Worm (Caenorhabditis elegans) whole organism, L4 larva: ENCODE data around the gene B0024.4.

Experiments used
- F26F4.8 ChIP-seq: fragments of 200-800 bp; sonication (Bioruptor generic); conservative IDR thresholded peaks from 2 replicates; pipeline ENCODE4 v1.3.6; 2022; ENCODE audit warnings: missing genetic modification characterization, missing compliant biosample characterization
- F49E8.2 ChIP-seq: sonication (generic microtip); optimal IDR thresholded peaks from 2 replicates; lab custom pipeline; 2016; ENCODE audit warnings: missing compliant biosample characterization, mild to moderate bottlenecking, missing genetic modification characterization, borderline replicate concordance
- duxl-1 ChIP-seq: sonication (generic microtip); optimal IDR thresholded peaks from 2 replicates; lab custom pipeline; 2016; ENCODE audit warnings: mild to moderate bottlenecking, missing genetic modification characterization, moderate library complexity, missing compliant biosample characterization; ENCODE audit not compliant: poor library complexity
- dve-1 ChIP-seq: sonication (generic microtip); optimal IDR thresholded peaks from 2 replicates; lab custom pipeline; 2017; ENCODE audit warnings: antibody characterized with exemption, mild to moderate bottlenecking, missing genetic modification characterization, missing compliant biosample characterization; ENCODE audit not compliant: insufficient read depth
- egl-27 ChIP-seq: sonication (generic microtip); optimal IDR thresholded peaks from 3 replicates; lab custom pipeline; 2017; ENCODE audit warnings: missing biosample characterization, missing genetic modification reagents, missing genetic modification characterization
- fkh-10 ChIP-seq: fragments of 150-350 bp; optimal IDR thresholded peaks from 2 replicates; lab custom pipeline; 2014; ENCODE audit warnings: missing biosample characterization, missing genetic modification reagents, missing genetic modification characterization
- lin-29 ChIP-seq: fragments of 200-800 bp; sonication (Bioruptor generic); IDR thresholded peaks from 2 replicates; pipeline ENCODE4 v1.3.6; 2022; ENCODE audit warnings: missing genetic modification reagents, missing genetic modification characterization, missing compliant biosample characterization
- lsy-2 ChIP-seq, 2 experiments: fragments of 150-350 bp in 1 of 2; sonication (generic microtip) in 1 of 2; optimal IDR thresholded peaks; 2 replicates each; lab custom pipeline; 2014 to 2017; ENCODE audit warnings: missing biosample characterization in 2 of 2, missing genetic modification characterization in 2 of 2
- mdl-1 ChIP-seq, 2 experiments: fragments of 150-350 bp in 1 of 2; sonication (generic microtip) in 1 of 2; optimal IDR thresholded peaks; 2 replicates each; lab custom pipeline; 2014 to 2017; ENCODE audit warnings: missing biosample characterization in 2 of 2, missing genetic modification characterization in 2 of 2
- nhr-28 ChIP-seq: fragments of 150-350 bp; optimal IDR thresholded peaks from 2 replicates; lab custom pipeline; 2014; ENCODE audit warnings: missing biosample characterization, missing genetic modification characterization
- nhr-76 ChIP-seq: fragments of 150-350 bp; optimal IDR thresholded peaks from 2 replicates; lab custom pipeline; 2014; ENCODE audit warnings: missing biosample characterization, missing genetic modification characterization
- saeg-2 ChIP-seq: fragments of 200-800 bp; sonication (Bioruptor generic); IDR thresholded peaks from 2 replicates; pipeline ENCODE4 v1.3.6; 2022; ENCODE audit warnings: missing genetic modification reagents, missing genetic modification characterization, missing compliant biosample characterization
- snpc-4 ChIP-seq: fragments of 150-350 bp; optimal IDR thresholded peaks from 2 replicates; lab custom pipeline; 2014; ENCODE audit warnings: missing biosample characterization, missing genetic modification characterization
- unc-39 ChIP-seq: sonication (generic microtip); optimal IDR thresholded peaks from 2 replicates; lab custom pipeline; 2017; ENCODE audit warnings: missing biosample characterization, missing genetic modification characterization

DNA sequence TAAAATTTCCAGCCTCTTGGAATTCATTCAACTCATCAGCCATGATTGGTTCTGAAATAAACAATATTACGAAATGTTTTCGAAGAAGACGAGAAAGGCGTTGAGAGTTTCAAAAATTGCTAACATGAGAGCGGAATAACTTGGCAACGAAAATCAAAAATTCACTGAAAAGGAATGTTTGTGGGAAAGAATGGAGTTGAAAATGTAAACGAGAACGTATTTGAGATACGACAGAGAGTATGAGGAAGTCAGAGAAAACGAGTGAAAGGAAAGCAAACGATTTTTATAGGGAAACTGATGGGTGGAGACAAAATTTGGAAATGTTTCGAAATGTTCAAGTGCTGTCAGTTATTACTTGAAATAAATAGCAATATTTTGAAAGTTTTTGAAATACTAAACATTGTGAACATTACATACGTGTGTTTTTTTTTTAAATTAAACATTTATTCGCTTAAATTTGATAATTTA, 42.2 kb upstream of the B0024.4 start, which contains the start of gene rop-1:
- TF ChIP-seq nhr-28 (tag; lab: Kevin White, UChicago) (peak; percentile 37), nhr-76 (tag; lab: Kevin White, UChicago) (no peak), F49E8.2 (tag; lab: Kevin White, UChicago) (no peak), dve-1 (peak; percentile 58), fkh-10 (GFP tag; lab: Kevin White, UChicago) (no peak), duxl-1 (no peak), mdl-1 (tag; optimal IDR thresholded peaks at IDR 0.05; lab: Kevin White, UChicago) (no peak), lsy-2 (tag; optimal IDR thresholded peaks at IDR 0.05; lab: Kevin White, UChicago) (no peak), F26F4.8 (GFP tag; lab: Robert Waterston, UW) (no peak), egl-27 (tag; lab: Kevin White, UChicago) (no peak), snpc-4 (no peak), saeg-2 (GFP tag; lab: Robert Waterston, UW) (no peak), unc-39 (tag; lab: Kevin White, UChicago) (no peak), lin-29 (GFP tag; lab: Robert Waterston, UW) (no peak)
